Worm (Caenorhabditis elegans): ENCODE measurements around the gene H20E11.3.

DNA sequence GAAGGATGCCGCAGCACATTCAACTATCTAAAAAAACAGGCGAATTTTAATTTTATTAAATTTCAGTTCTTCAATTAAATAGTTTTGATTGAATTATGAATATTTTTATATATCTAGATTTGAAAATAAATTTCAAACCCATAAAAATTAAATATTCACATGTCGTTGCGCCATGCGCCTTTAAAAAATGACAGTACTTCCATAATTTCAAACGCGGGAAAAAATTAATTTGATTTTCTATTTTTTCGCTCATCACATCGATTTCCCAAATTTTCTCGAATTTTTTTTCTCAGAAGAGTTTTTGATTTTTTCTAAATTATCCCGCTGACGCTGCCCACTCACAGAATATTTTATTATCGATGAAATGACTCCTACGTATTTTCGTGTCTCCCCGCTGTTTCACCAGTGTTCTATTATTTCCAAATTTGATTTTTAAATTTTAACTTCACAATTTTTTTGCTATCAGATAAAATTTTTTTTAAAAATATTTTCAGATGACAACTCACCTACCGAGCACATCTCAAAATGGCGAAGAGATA is 17.9 kb downstream of the H20E11.3 start, which contains the start of gene lip-1:
- no peak for TF ChIP-seq dpl-1 (GFP tag; optimal IDR thresholded peaks at IDR 0.05)
- TF ChIP-seq ces-1 (GFP tag; optimal IDR thresholded peaks at IDR 0.05), result no peak
- TF ChIP-seq lin-39 (tag; optimal IDR thresholded peaks at IDR 0.05), result no peak
- TF ChIP-seq nhr-90 (tag; optimal IDR thresholded peaks at IDR 0.05; ENCODE audit: poor library complexity), result no peak
- no peak for TF ChIP-seq pqm-1 (tag; optimal IDR thresholded peaks at IDR 0.05)
- no peak for TF ChIP-seq mep-1 (tag; optimal IDR thresholded peaks at IDR 0.05)
- no peak for TF ChIP-seq nhr-11 (tag; optimal IDR thresholded peaks at IDR 0.05)

Data from whole organism, L1 larva.